Worm (Caenorhabditis elegans) whole organism, L4 larva: ENCODE results near the gene F22E5.6.
"Not testable (repeated sequence)": the region's sequence is repeated elsewhere in the genome, so short reads cannot be mapped to it uniquely, and the experiment has no call there.

Experiments used
- T20F7.1 ChIP-seq: fragments of 200-800 bp; sonication (Bioruptor generic); optimal IDR thresholded peaks from 2 replicates; lab custom pipeline; 2018; ENCODE audit warnings: mild to moderate bottlenecking, missing genetic modification characterization, missing compliant biosample characterization
- T26A8.4 ChIP-seq: fragments of 200-800 bp; sonication (Bioruptor generic); IDR thresholded peaks from 2 replicates; pipeline ENCODE4 v1.3.6; 2022; ENCODE audit warnings: missing genetic modification characterization, missing compliant biosample characterization
- Y48G9A.11 ChIP-seq: fragments of 200-800 bp; sonication (Bioruptor generic); IDR thresholded peaks from 2 replicates; pipeline ENCODE4 v1.3.6; 2022; ENCODE audit warnings: missing genetic modification reagents, missing genetic modification characterization, missing compliant biosample characterization
- ZK546.5 ChIP-seq, 2 experiments: sonication (generic microtip); optimal IDR thresholded peaks; 2 replicates each; lab custom pipeline; 2017; ENCODE audit warnings: missing biosample characterization in 2 of 2, missing genetic modification characterization in 2 of 2
- aha-1 ChIP-seq: fragments of 150-350 bp; peaks from one replicate; lab custom pipeline; 2014; ENCODE audit warnings: missing biosample characterization, missing genetic modification characterization
- arid-1 ChIP-seq: fragments of 200-800 bp; sonication (Bioruptor generic); conservative IDR thresholded peaks from 2 replicates; pipeline ENCODE4 v1.3.6; 2022; ENCODE audit warnings: missing genetic modification reagents, missing genetic modification characterization, missing compliant biosample characterization
- attf-4 ChIP-seq: sonication (generic microtip); optimal IDR thresholded peaks from 3 replicates; lab custom pipeline; 2017; ENCODE audit warnings: missing biosample characterization, missing genetic modification characterization
- ceh-44 ChIP-seq: fragments of 200-800 bp; sonication (Bioruptor generic); IDR thresholded peaks from 2 replicates; pipeline ENCODE4 v1.3.6; 2022; ENCODE audit warnings: missing genetic modification reagents, missing genetic modification characterization, missing compliant biosample characterization
- ces-1 ChIP-seq: fragments of 150-350 bp; sonication (generic microtip); optimal IDR thresholded peaks from 4 replicates; lab custom pipeline; 2014; ENCODE audit warnings: missing biosample characterization, missing genetic modification reagents, missing genetic modification characterization
- ctbp-1 ChIP-seq: fragments of 200-800 bp; sonication (Bioruptor generic); IDR thresholded peaks from 2 replicates; pipeline ENCODE4 v1.3.6; 2022; ENCODE audit warnings: missing genetic modification reagents, missing genetic modification characterization, missing compliant biosample characterization
- dpl-1 ChIP-seq: fragments of 150-350 bp; optimal IDR thresholded peaks from 2 replicates; lab custom pipeline; 2014; ENCODE audit warnings: missing biosample characterization, missing genetic modification reagents, missing genetic modification characterization
- duxl-1 ChIP-seq: sonication (generic microtip); optimal IDR thresholded peaks from 2 replicates; lab custom pipeline; 2016; ENCODE audit warnings: mild to moderate bottlenecking, missing genetic modification characterization, moderate library complexity, missing compliant biosample characterization; ENCODE audit not compliant: poor library complexity
- dve-1 ChIP-seq: sonication (generic microtip); optimal IDR thresholded peaks from 2 replicates; lab custom pipeline; 2017; ENCODE audit warnings: antibody characterized with exemption, mild to moderate bottlenecking, missing genetic modification characterization, missing compliant biosample characterization; ENCODE audit not compliant: insufficient read depth
- egl-43 ChIP-seq: fragments of 200-800 bp; sonication (Bioruptor generic); IDR thresholded peaks from 2 replicates; pipeline ENCODE4 v1.3.6; 2022; ENCODE audit warnings: missing genetic modification reagents, missing genetic modification characterization, missing compliant biosample characterization
- fos-1 ChIP-seq: fragments of 150-350 bp; optimal IDR thresholded peaks from 2 replicates; lab custom pipeline; 2014; ENCODE audit warnings: missing biosample characterization, missing genetic modification characterization
- hif-1 ChIP-seq, 2 experiments: sonication (generic microtip); optimal IDR thresholded peaks; 2 replicates each; lab custom pipeline; 2016 to 2017; ENCODE audit warnings: missing compliant biosample characterization in 2 of 2, missing genetic modification characterization in 2 of 2, missing genetic modification reagents in 2 of 2, missing genotype in 2 of 2, mild to moderate bottlenecking in 1 of 2
- lim-7 ChIP-seq: fragments of 200-800 bp; sonication (Bioruptor generic); IDR thresholded peaks from 2 replicates; pipeline ENCODE4 v1.3.6; 2022; ENCODE audit warnings: missing genetic modification characterization, missing compliant biosample characterization
- lin-1 ChIP-seq: fragments of 200-800 bp; sonication (Bioruptor generic); IDR thresholded peaks from 2 replicates; pipeline ENCODE4 v1.3.6; 2022; ENCODE audit warnings: missing genetic modification reagents, missing genetic modification characterization, missing compliant biosample characterization
- lir-3 ChIP-seq: sonication (generic microtip); optimal IDR thresholded peaks from 2 replicates; lab custom pipeline; 2016; ENCODE audit warnings: mild to moderate bottlenecking, missing genetic modification characterization, missing compliant biosample characterization
- madf-5 ChIP-seq, 2 experiments: fragments of 200-800 bp; sonication (Bioruptor generic); IDR thresholded peaks; 2 replicates each; pipeline ENCODE4 v1.3.6; 2022; ENCODE audit warnings: missing compliant biosample characterization in 2 of 2, missing genetic modification characterization in 2 of 2
- mdl-1 ChIP-seq, 2 experiments: fragments of 150-350 bp in 1 of 2; sonication (generic microtip) in 1 of 2; optimal IDR thresholded peaks; 2 replicates each; lab custom pipeline; 2014 to 2017; ENCODE audit warnings: missing biosample characterization in 2 of 2, missing genetic modification characterization in 2 of 2
- nhr-25 ChIP-seq: sonication (generic microtip); optimal IDR thresholded peaks from 2 replicates; lab custom pipeline; 2017; ENCODE audit warnings: missing genetic modification characterization, mild to moderate bottlenecking, missing compliant biosample characterization, antibody characterized with exemption, moderate library complexity, borderline replicate concordance; ENCODE audit not compliant: insufficient read depth
- nhr-41 ChIP-seq: fragments of 200-800 bp; sonication (Bioruptor generic); IDR thresholded peaks from 2 replicates; pipeline ENCODE4 v1.3.6; 2022; ENCODE audit warnings: missing genetic modification reagents, missing genetic modification characterization, missing compliant biosample characterization
- nhr-76 ChIP-seq: fragments of 150-350 bp; optimal IDR thresholded peaks from 2 replicates; lab custom pipeline; 2014; ENCODE audit warnings: missing biosample characterization, missing genetic modification characterization
- pha-4 ChIP-seq, 2 experiments: fragments of 150-350 bp in 1 of 2; fragments of 200-800 bp in 1 of 2; sonication (Bioruptor generic) in 1 of 2; IDR thresholded peaks in 1 of 2; optimal IDR thresholded peaks in 1 of 2; 2 replicates each; pipeline versions ENCODE4 v1.3.6 to Lab custom; 2014 to 2022; ENCODE audit warnings: missing genetic modification characterization in 2 of 2, missing genetic modification reagents in 2 of 2, missing biosample characterization in 1 of 2, missing compliant biosample characterization in 1 of 2
- pqm-1 ChIP-seq: sonication (generic microtip); optimal IDR thresholded peaks from 2 replicates; lab custom pipeline; 2017; ENCODE audit warnings: missing biosample characterization, missing genetic modification characterization
- rbr-2 ChIP-seq: sonication (generic microtip); optimal IDR thresholded peaks from 2 replicates; lab custom pipeline; 2016; ENCODE audit warnings: missing genotype, missing genetic modification characterization, missing compliant biosample characterization
- saeg-2 ChIP-seq: fragments of 200-800 bp; sonication (Bioruptor generic); IDR thresholded peaks from 2 replicates; pipeline ENCODE4 v1.3.6; 2022; ENCODE audit warnings: missing genetic modification reagents, missing genetic modification characterization, missing compliant biosample characterization
- set-16 ChIP-seq: fragments of 200-800 bp; sonication (Bioruptor generic); IDR thresholded peaks from 2 replicates; pipeline ENCODE4 v1.3.6; 2022; ENCODE audit warnings: missing genetic modification reagents, missing genetic modification characterization, missing compliant biosample characterization
- zfp-2 ChIP-seq: sonication (generic microtip); optimal IDR thresholded peaks from 2 replicates; lab custom pipeline; 2016; ENCODE audit warnings: mild to moderate bottlenecking, missing genetic modification characterization, missing compliant biosample characterization
- zfp-3 ChIP-seq: fragments of 200-800 bp; sonication (Bioruptor generic); conservative IDR thresholded peaks from 2 replicates; pipeline ENCODE4 v1.3.6; 2022; ENCODE audit warnings: missing genetic modification reagents, missing genetic modification characterization, missing compliant biosample characterization
- zip-11 ChIP-seq: fragments of 200-800 bp; sonication (Bioruptor generic); IDR thresholded peaks from 2 replicates; pipeline ENCODE4 v1.3.6; 2022; ENCODE audit warnings: missing genetic modification characterization, missing compliant biosample characterization

F22E5.6 gene

DNA sequence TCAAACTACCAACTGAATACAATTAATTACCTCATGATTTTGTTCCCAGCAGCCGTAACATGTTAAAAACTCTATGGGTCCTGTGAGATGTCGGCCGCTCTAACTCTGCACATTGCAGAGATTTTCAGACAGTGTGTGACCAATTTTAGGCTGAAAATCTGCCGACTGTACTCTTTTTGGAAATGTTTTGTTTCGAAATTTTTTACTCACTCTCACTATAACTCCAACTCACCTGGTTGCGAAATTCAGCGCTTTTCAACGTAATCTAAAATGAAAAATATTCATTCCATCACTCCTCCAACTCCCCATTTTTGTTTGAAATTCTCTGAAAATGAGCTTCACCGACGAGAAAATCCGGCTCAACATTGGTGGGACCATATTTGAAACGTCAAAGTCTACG lies at the start of gene F22E5.6, which contains the start of gene F22E5.13:
TSS of gene F22E5.6 (plus strand) at position 297 of the 400 bp plus-strand sequence.
TSS of gene F22E5.13 (minus strand) at position 101 of the 400 bp plus-strand sequence.
- TF ChIP-seq ZK546.5 (tag; optimal IDR thresholded peaks at IDR 0.05; lab: Kevin White, UChicago) = no peak
- TF ChIP-seq nhr-76 (tag; lab: Kevin White, UChicago) = no peak
- no peak for TF ChIP-seq lim-7 (GFP tag; lab: Robert Waterston, UW)
- no peak for TF ChIP-seq zfp-3 (GFP tag; lab: Robert Waterston, UW)
- no peak for TF ChIP-seq set-16 (GFP tag; lab: Robert Waterston, UW)
- TF ChIP-seq pqm-1 = no peak
- TF ChIP-seq ceh-44 (GFP tag; lab: Robert Waterston, UW) = no peak
- TF ChIP-seq zip-11 (GFP tag; lab: Robert Waterston, UW) = no peak
- TF ChIP-seq ces-1 (GFP tag; lab: Kevin White, UChicago) = no peak
- TF ChIP-seq rbr-2 (tag; lab: Kevin White, UChicago) = no peak
- no peak for TF ChIP-seq pha-4 (GFP tag; IDR thresholded peaks at IDR 0.05; lab: Robert Waterston, UW)
- TF ChIP-seq pha-4 (tag; optimal IDR thresholded peaks at IDR 0.05; lab: Kevin White, UChicago) = no peak
- no peak for TF ChIP-seq madf-5 (GFP tag; IDR thresholded peaks at IDR 0.05; lab: Robert Waterston, UW)
- no peak for TF ChIP-seq duxl-1 (tag; lab: Kevin White, UChicago)
- TF ChIP-seq fos-1 = no peak
- no peak for TF ChIP-seq ctbp-1 (GFP tag; lab: Robert Waterston, UW)
- no peak for TF ChIP-seq T20F7.1 (GFP tag; lab: Kevin White, UChicago)

DNA sequence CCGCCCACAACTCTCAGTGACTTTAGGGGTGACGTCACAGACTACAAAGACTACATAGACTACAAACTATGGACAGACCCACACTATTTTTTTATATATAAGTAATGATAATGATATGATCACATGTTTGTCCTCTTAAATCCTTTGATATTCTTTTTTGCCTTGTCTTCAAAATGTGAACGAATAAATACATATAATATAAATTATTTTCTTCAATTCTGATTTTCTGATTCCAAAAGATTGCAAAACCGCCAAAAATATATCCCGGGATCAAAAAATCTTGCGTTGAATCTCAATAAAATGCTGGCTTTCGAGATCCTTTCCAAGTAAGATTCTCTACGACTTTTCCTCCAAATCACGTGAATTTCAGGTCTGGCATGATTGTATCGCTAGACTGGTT lies 49.5 kb upstream of the F22E5.6 start, which contains the start of gene F33H12.1:
TSS of gene F33H12.1 (plus strand) at position 301 of the 400 bp plus-strand sequence.
- not testable (repeated sequence) for TF ChIP-seq T26A8.4 (GFP tag; lab: Robert Waterston, UW); set-16 (GFP tag; lab: Robert Waterston, UW); zfp-2 (tag; lab: Kevin White, UChicago)

DNA sequence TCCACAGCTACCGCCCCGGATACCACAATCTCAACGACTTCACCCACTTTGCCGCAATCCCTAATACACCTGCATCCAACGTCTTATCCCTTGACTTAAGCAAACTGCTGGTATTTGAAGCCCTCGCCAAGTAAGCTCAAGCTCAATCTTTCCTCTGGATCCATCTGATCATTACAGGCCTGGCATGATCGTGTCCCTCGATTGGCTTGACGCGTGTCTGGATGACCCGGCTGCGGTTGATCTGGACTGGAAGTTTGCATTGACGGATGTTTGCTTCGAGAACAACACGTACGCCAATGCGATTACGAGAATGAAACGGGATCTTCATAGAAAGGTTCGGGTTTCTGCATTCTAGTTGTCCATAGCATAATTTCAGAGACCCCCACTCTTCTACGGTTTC lies 48.7 kb upstream of the F22E5.6 start:
- TF ChIP-seq aha-1 (peak; percentile 91), dve-1 (no peak), lir-3 (tag; lab: Kevin White, UChicago) (no peak)

DNA sequence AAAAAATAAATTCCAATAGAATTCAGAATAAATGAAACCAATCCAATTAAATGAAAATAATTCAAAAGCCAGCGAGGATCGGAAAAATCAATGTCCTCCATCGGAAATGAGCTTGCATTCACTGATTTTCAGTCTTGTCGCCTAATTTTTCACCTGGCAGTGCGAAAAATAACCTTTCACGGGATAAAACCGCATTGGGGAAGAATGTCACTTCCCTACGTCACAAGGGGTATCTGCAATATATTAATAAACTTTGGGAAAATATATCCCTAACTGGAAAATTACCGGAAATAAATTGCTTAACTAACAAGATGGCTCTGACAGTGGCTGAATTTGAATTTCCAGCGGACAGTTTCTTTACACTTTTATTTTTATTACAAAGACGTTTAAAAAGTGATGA lies 44.3 kb upstream of the F22E5.6 start, which contains the start of gene sri-77:
TSS of gene sri-77 (minus strand) at position 101 of the 400 bp plus-strand sequence.
- TF ChIP-seq Y48G9A.11 (GFP tag; lab: Robert Waterston, UW) = no peak
- TF ChIP-seq attf-4 = no peak
- no peak for TF ChIP-seq nhr-25 (tag; lab: Kevin White, UChicago)
- no peak for TF ChIP-seq lin-1 (GFP tag; lab: Robert Waterston, UW)
- TF ChIP-seq saeg-2 (GFP tag; lab: Robert Waterston, UW) = no peak
- no peak for TF ChIP-seq set-16 (GFP tag; lab: Robert Waterston, UW)
- no peak for TF ChIP-seq zfp-2 (tag; lab: Kevin White, UChicago)
- no peak for TF ChIP-seq nhr-41 (GFP tag; lab: Robert Waterston, UW)
- TF ChIP-seq arid-1 (GFP tag; lab: Robert Waterston, UW) = no peak
- no peak for TF ChIP-seq T26A8.4 (GFP tag; lab: Robert Waterston, UW)
- TF ChIP-seq mdl-1 (tag; optimal IDR thresholded peaks at IDR 0.05; lab: Kevin White, UChicago) = no peak
- TF ChIP-seq zip-11 (GFP tag; lab: Robert Waterston, UW) = no peak
- TF ChIP-seq hif-1 (tag; optimal IDR thresholded peaks at IDR 0.05; lab: Kevin White, UChicago) = no peak
- TF ChIP-seq dpl-1 = no peak
- no peak for TF ChIP-seq egl-43
